Worm (Caenorhabditis elegans) whole organism, L1 larva: ENCODE measurements around the gene sre-15.

Source experiments
- ceh-88 ChIP-seq: fragments of 200-800 bp; sonication (Bioruptor generic); IDR thresholded peaks from 2 replicates; pipeline ENCODE4 v1.3.6; 2022; ENCODE audit warnings: missing genetic modification characterization, missing compliant biosample characterization
- ces-1 ChIP-seq: fragments of 150-350 bp; optimal IDR thresholded peaks from 2 replicates; lab custom pipeline; 2014; ENCODE audit warnings: missing biosample characterization, missing genetic modification reagents, missing genetic modification characterization
- dpl-1 ChIP-seq, 3 experiments: fragments of 150-350 bp in 2 of 3; sonication (generic microtip) in 1 of 3; optimal IDR thresholded peaks; 2 replicates each; lab custom pipeline; 2014 to 2017; ENCODE audit warnings: missing biosample characterization in 3 of 3, missing genetic modification characterization in 3 of 3, missing genetic modification reagents in 3 of 3
- jun-1 ChIP-seq: fragments of 150-350 bp; optimal IDR thresholded peaks from 2 replicates; lab custom pipeline; 2014; ENCODE audit warnings: missing biosample characterization, missing genetic modification reagents, missing genetic modification characterization
- lin-35 ChIP-seq, 2 experiments: fragments of 150-350 bp; optimal IDR thresholded peaks; 2 replicates each; lab custom pipeline; 2014; ENCODE audit warnings: missing biosample characterization in 2 of 2, missing genetic modification characterization in 2 of 2, missing genetic modification reagents in 2 of 2
- lin-39 ChIP-seq: fragments of 150-350 bp; optimal IDR thresholded peaks from 2 replicates; lab custom pipeline; 2014; ENCODE audit warnings: missing biosample characterization, missing genetic modification reagents, missing genetic modification characterization
- mep-1 ChIP-seq: fragments of 150-350 bp; optimal IDR thresholded peaks from 2 replicates; lab custom pipeline; 2014; ENCODE audit warnings: missing biosample characterization, missing genetic modification characterization
- skn-1 ChIP-seq: fragments of 150-350 bp; optimal IDR thresholded peaks from 2 replicates; lab custom pipeline; 2014; ENCODE audit warnings: missing biosample characterization, missing genetic modification characterization
- snpc-4 ChIP-seq: fragments of 150-350 bp; optimal IDR thresholded peaks from 2 replicates; lab custom pipeline; 2014; ENCODE audit warnings: missing biosample characterization, missing genetic modification characterization
- unc-30 ChIP-seq: sonication (generic microtip); optimal IDR thresholded peaks from 2 replicates; lab custom pipeline; 2017; ENCODE audit warnings: missing biosample characterization, missing genetic modification characterization
- unc-62 ChIP-seq: fragments of 150-350 bp; optimal IDR thresholded peaks from 2 replicates; lab custom pipeline; 2014; ENCODE audit warnings: missing biosample characterization, missing genetic modification reagents, missing genetic modification characterization
- ztf-4 ChIP-seq: fragments of 150-350 bp; optimal IDR thresholded peaks from 2 replicates; lab custom pipeline; 2014; ENCODE audit warnings: missing biosample characterization, missing genetic modification characterization

- TF ChIP-seq ztf-4 (tag; lab: Kevin White, UChicago) (no peak), lin-39 (no peak), dpl-1 (GFP tag; optimal IDR thresholded peaks at IDR 0.05; lab: Kevin White, UChicago) (no peak), lin-35 (GFP tag; optimal IDR thresholded peaks at IDR 0.05; lab: Kevin White, UChicago) (no peak), snpc-4 (tag; lab: Kevin White, UChicago) (no peak), unc-30 (tag; lab: Kevin White, UChicago) (no peak), skn-1 (tag; lab: Kevin White, UChicago) (no peak), jun-1 (no peak), ceh-88 (no peak), mep-1 (tag; lab: Kevin White, UChicago) (no peak), unc-62 (GFP tag; lab: Kevin White, UChicago) (no peak), ces-1 (GFP tag; lab: Kevin White, UChicago) (no peak)
Measured at ce11 chrIV:12279340-12279739, 34.7 kb upstream of the sre-15 start, which contains the start of gene ltah-1.1.
